Worm (Caenorhabditis elegans): ENCODE results near the gene T26A5.6.

The T26A5.6 gene

ce11 chrIII:6431766-6432228 is 18.7 kb downstream of the T26A5.6 start, which contains the start of the genes mrps-17 and txdc-9 (continued):
- TF ChIP-seq snpc-1.1 (tag; optimal IDR thresholded peaks at IDR 0.05; ENCODE audit: insufficient read depth) (peak; percentile 27), ztf-6 (GFP tag; IDR thresholded peaks at IDR 0.05) (no peak), madf-6 (GFP tag; IDR thresholded peaks at IDR 0.05) (peak; percentile 16; the same call in 1 of the 2 replicates), Y53F4B.3 (GFP tag; IDR thresholded peaks at IDR 0.05) (no peak), tbx-9 (tag; optimal IDR thresholded peaks at IDR 0.05; ENCODE audit: borderline replicate concordance) (no peak), zfh-2 (GFP tag; conservative IDR thresholded peaks at IDR 0.05) (no peak), xnd-1 (tag; optimal IDR thresholded peaks at IDR 0.05) (no peak), cebp-2 (GFP tag; IDR thresholded peaks at IDR 0.05) (no peak), unc-130 (GFP tag; optimal IDR thresholded peaks at IDR 0.05) (no peak), snpc-4 (GFP tag; optimal IDR thresholded peaks at IDR 0.05) (no peak), snpc-4 (tag; optimal IDR thresholded peaks at IDR 0.05) (peak in 1 of 4 experiments; percentile 35), ztf-22 (GFP tag; optimal IDR thresholded peaks at IDR 0.05) (no peak), lag-1 (GFP tag; IDR thresholded peaks at IDR 0.05) (no peak), dox-1 (GFP tag; IDR thresholded peaks at IDR 0.05) (peak; percentile 40; the same call in 1 of the 2 replicates), D2030.7 (GFP tag; IDR thresholded peaks at IDR 0.05) (0 out of 2 replicates have a peak, but pooled peaks have one; percentile 19), F33H1.4 (GFP tag; IDR thresholded peaks at IDR 0.05) (peak; percentile 41; the same call in 1 of the 2 replicates), mel-28 (tag; optimal IDR thresholded peaks at IDR 0.05; ENCODE audit: borderline replicate concordance) (no peak), nfya-2 (GFP tag; IDR thresholded peaks at IDR 0.05) (no peak), somi-1 (GFP tag; optimal IDR thresholded peaks at IDR 0.05) (no peak), F55B11.4 (tag; optimal IDR thresholded peaks at IDR 0.05; ENCODE audit: borderline replicate concordance, insufficient read depth) (no peak), F49E8.2 (tag; optimal IDR thresholded peaks at IDR 0.05; ENCODE audit: insufficient read depth) (no peak), B0261.1 (tag; optimal IDR thresholded peaks at IDR 0.05) (no peak), ama-1 (optimal IDR thresholded peaks at IDR 0.05) (no peak), ama-1 (GFP tag; optimal IDR thresholded peaks at IDR 0.05) (peak in 1 of 2 experiments; percentile 13), sdz-38 (tag; optimal IDR thresholded peaks at IDR 0.05) (no peak), hsf-1 (GFP tag; IDR thresholded peaks at IDR 0.05) (0 out of 2 replicates have a peak, but pooled peaks have one; percentile 27), lin-54 (GFP tag; optimal IDR thresholded peaks at IDR 0.05) (peak; percentile 42), cebp-1 (GFP tag; IDR thresholded peaks at IDR 0.05) (no peak), cebp-1 (tag; optimal IDR thresholded peaks at IDR 0.05) (peak; percentile 48), tbp1 (GFP tag; optimal IDR thresholded peaks at IDR 0.05) (peak; percentile 53), ceh-27 (GFP tag; optimal IDR thresholded peaks at IDR 0.05) (peak; percentile 55), efl-1 (GFP tag; optimal IDR thresholded peaks at IDR 0.05) (peak; percentile 47), die-1 (tag; optimal IDR thresholded peaks at IDR 0.05) (no peak), lsl-1 (GFP tag; optimal IDR thresholded peaks at IDR 0.05) (peak; percentile 48), lin-35 (GFP tag; optimal IDR thresholded peaks at IDR 0.05) (peak in 1 of 3 experiments; percentile 67), B0019.2 (GFP tag; conservative IDR thresholded peaks at IDR 0.05) (0 out of 2 replicates have a peak, but pooled peaks have one; percentile 39), chd-7 (tag; optimal IDR thresholded peaks at IDR 0.05) (no peak), dpl-1 (GFP tag; optimal IDR thresholded peaks at IDR 0.05) (peak; percentile 36), attf-5 (GFP tag; optimal IDR thresholded peaks at IDR 0.05) (peak; percentile 71), ZK185.1 (tag; optimal IDR thresholded peaks at IDR 0.05; ENCODE audit: poor library complexity, severe bottlenecking) (peak; percentile 5), lin-40 (tag; optimal IDR thresholded peaks at IDR 0.05) (peak; percentile 33), nfya-1 (tag; optimal IDR thresholded peaks at IDR 0.05; ENCODE audit: borderline replicate concordance, insufficient read depth) (no peak), snpc-3.4 (tag; optimal IDR thresholded peaks at IDR 0.05) (peak; percentile 20), F23B12.7 (tag; optimal IDR thresholded peaks at IDR 0.05; ENCODE audit: insufficient read depth) (peak; percentile 85), C06A6.2 (GFP tag; conservative IDR thresholded peaks at IDR 0.05) (no peak), F57A8.1 (GFP tag; optimal IDR thresholded peaks at IDR 0.05) (no peak), let-607 (tag; optimal IDR thresholded peaks at IDR 0.05) (peak in 1 of 2 experiments; percentile 35)
